Worm (Caenorhabditis elegans) whole organism, young adult: ENCODE data around the gene T26C11.4.

Source experiments
- Y95B8A.8 ChIP-seq: fragments of 200-800 bp; sonication (Bioruptor generic); IDR thresholded peaks from 2 replicates; pipeline ENCODE4 v1.3.6; 2022; ENCODE audit warnings: missing genetic modification reagents, missing genetic modification characterization, missing compliant biosample characterization
- egrh-3 ChIP-seq: fragments of 200-800 bp; sonication (Bioruptor generic); IDR thresholded peaks from 2 replicates; pipeline ENCODE4 v1.3.6; 2022; ENCODE audit warnings: missing genetic modification reagents, missing genetic modification characterization, missing compliant biosample characterization
- nhr-90 ChIP-seq: sonication (generic microtip); optimal IDR thresholded peaks from 2 replicates; lab custom pipeline; 2016; ENCODE audit warnings: missing genotype, mild to moderate bottlenecking, missing genetic modification characterization, missing compliant biosample characterization
- snpc-4 ChIP-seq, 5 experiments: fragments of 150-350 bp in 1 of 5; sonication (generic microtip) in 4 of 5; optimal IDR thresholded peaks; 2 replicates each; lab custom pipeline; 2014 to 2018; ENCODE audit warnings: missing genetic modification characterization in 5 of 5, missing biosample characterization in 3 of 5, antibody characterized with exemption in 2 of 5, mild to moderate bottlenecking in 2 of 5, missing compliant biosample characterization in 2 of 5, missing genotype in 2 of 5, moderate library complexity in 2 of 5, missing genetic modification reagents in 1 of 5
- somi-1 ChIP-seq: fragments of 200-800 bp; sonication (Bioruptor generic); optimal IDR thresholded peaks from 2 replicates; lab custom pipeline; 2018; ENCODE audit warnings: mild to moderate bottlenecking, missing genetic modification characterization, missing compliant biosample characterization
- unc-62 ChIP-seq: fragments of 150-350 bp; optimal IDR thresholded peaks from 2 replicates; lab custom pipeline; 2014; ENCODE audit warnings: missing biosample characterization, missing genetic modification reagents, missing genetic modification characterization
- ztf-25 ChIP-seq: fragments of 200-800 bp; sonication (Bioruptor generic); IDR thresholded peaks from 2 replicates; pipeline ENCODE4 v1.3.6; 2022; ENCODE audit warnings: missing genetic modification reagents, missing genetic modification characterization, missing compliant biosample characterization

ce11 chrX:1796067-1796466 lies 49.3 kb downstream of the T26C11.4 start:
- TF ChIP-seq egrh-3: no peak
- no peak for TF ChIP-seq Y95B8A.8
- no peak for TF ChIP-seq ztf-25 (GFP tag; lab: Robert Waterston, UW)
- no peak for TF ChIP-seq snpc-4 (GFP tag; optimal IDR thresholded peaks at IDR 0.05; lab: Kevin White, UChicago)
- no peak for TF ChIP-seq snpc-4 (tag; optimal IDR thresholded peaks at IDR 0.05; lab: Kevin White, UChicago)
- no peak for TF ChIP-seq somi-1 (GFP tag; lab: Kevin White, UChicago)
- no peak for TF ChIP-seq unc-62 (GFP tag; lab: Kevin White, UChicago)
- no peak for TF ChIP-seq nhr-90 (tag; lab: Kevin White, UChicago)
